Fruit fly (Drosophila melanogaster) whole organism, embryonic: ENCODE results near the gene CG42827.

Experiments used
- Antp ChIP-seq: fragments of 200-800 bp; sonication (Bioruptor generic); optimal IDR thresholded peaks from 3 replicates; lab custom pipeline; 2016; ENCODE audit warnings: missing biosample characterization, missing genetic modification characterization
- Awh ChIP-seq: fragments of 200-800 bp; sonication (Bioruptor generic); IDR thresholded peaks from 2 replicates; pipeline ENCODE4, ENCODE4 v1.3.6; 2022; ENCODE audit warnings: missing biosample characterization, missing genetic modification characterization
- B-H1 ChIP-seq: fragments of 200-800 bp; sonication (Bioruptor generic); IDR thresholded peaks from 3 replicates; pipeline ENCODE4 v1.3.6; 2022; ENCODE audit warnings: missing biosample characterization, missing genetic modification characterization
- Blimp-1 ChIP-seq: fragments of 200-800 bp; sonication (Bioruptor generic); optimal IDR thresholded peaks from 3 replicates; lab custom pipeline; 2018; ENCODE audit warnings: missing biosample characterization, missing genetic modification characterization, mild to moderate bottlenecking, moderate library complexity, missing genetic modification reagents
- CG10147 ChIP-seq: fragments of 200-800 bp; sonication (Bioruptor generic); optimal IDR thresholded peaks from 2 replicates; lab custom pipeline; 2019; ENCODE audit warnings: missing biosample characterization, mild to moderate bottlenecking, missing genetic modification characterization, moderate library complexity
- CG15696 ChIP-seq: fragments of 200-800 bp; sonication (Bioruptor generic); optimal IDR thresholded peaks from 2 replicates; lab custom pipeline; 2019; ENCODE audit warnings: missing biosample characterization, mild to moderate bottlenecking, missing genetic modification characterization, moderate library complexity
- CG17186 ChIP-seq: fragments of 200-800 bp; sonication (Bioruptor generic); optimal IDR thresholded peaks from 3 replicates; lab custom pipeline; 2017; ENCODE audit warnings: missing biosample characterization, missing genetic modification reagents, missing genetic modification characterization
- CG17612 ChIP-seq: fragments of 200-800 bp; sonication (Bioruptor generic); IDR thresholded peaks from 2 replicates; pipeline ENCODE4 v1.3.6; 2022; ENCODE audit warnings: missing biosample characterization, missing genetic modification characterization
- CG2120 ChIP-seq: fragments of 200-800 bp; sonication (Bioruptor generic); optimal IDR thresholded peaks from 3 replicates; lab custom pipeline; 2016; ENCODE audit warnings: missing biosample characterization, missing genetic modification characterization
- CG31365 ChIP-seq: fragments of 200-800 bp; sonication (Bioruptor generic); optimal IDR thresholded peaks from 2 replicates; lab custom pipeline; 2018; ENCODE audit warnings: missing biosample characterization, mild to moderate bottlenecking, missing genetic modification characterization
- CG31388 ChIP-seq: fragments of 200-800 bp; sonication (Bioruptor generic); optimal IDR thresholded peaks from 2 replicates; lab custom pipeline; 2016; ENCODE audit warnings: missing biosample characterization, missing genetic modification characterization
- CG3281 ChIP-seq: fragments of 200-800 bp; sonication (Bioruptor generic); optimal IDR thresholded peaks from 3 replicates; lab custom pipeline; 2017; ENCODE audit warnings: missing biosample characterization, mild to moderate bottlenecking, missing genetic modification characterization
- CG4424 ChIP-seq: fragments of 200-800 bp; sonication (Bioruptor generic); optimal IDR thresholded peaks from 3 replicates; lab custom pipeline; 2016; ENCODE audit warnings: missing biosample characterization, missing genetic modification characterization
- CG4854 ChIP-seq: fragments of 200-800 bp; sonication (Bioruptor generic); optimal IDR thresholded peaks from 2 replicates; lab custom pipeline; 2016; ENCODE audit warnings: missing biosample characterization, missing genetic modification characterization, inconsistent platforms
- CG6254 ChIP-seq: fragments of 200-800 bp; sonication (Bioruptor generic); optimal IDR thresholded peaks from 3 replicates; lab custom pipeline; 2017; ENCODE audit warnings: mild to moderate bottlenecking, missing biosample characterization, missing genetic modification reagents, missing genetic modification characterization
- CG7839 ChIP-seq: fragments of 200-800 bp; sonication (Bioruptor generic); optimal IDR thresholded peaks from 3 replicates; lab custom pipeline; 2018; ENCODE audit warnings: missing biosample characterization, mild to moderate bottlenecking, missing genetic modification characterization, moderate library complexity
- CG8944 ChIP-seq: fragments of 200-800 bp; sonication (Bioruptor generic); optimal IDR thresholded peaks from 3 replicates; lab custom pipeline; 2016; ENCODE audit warnings: missing biosample characterization, missing genetic modification characterization
- Dip2 ChIP-seq: fragments of 200-800 bp; sonication (Bioruptor generic); IDR thresholded peaks from 2 replicates; pipeline ENCODE4 v1.3.6; 2022; ENCODE audit warnings: missing biosample characterization, missing genetic modification characterization
- Dip3 ChIP-seq: fragments of 200-800 bp; sonication (Bioruptor generic); optimal IDR thresholded peaks from 3 replicates; lab custom pipeline; 2016; ENCODE audit warnings: missing biosample characterization, missing genetic modification characterization
- Dll ChIP-seq: fragments of 200-800 bp; sonication (Bioruptor generic); IDR thresholded peaks from 4 replicates; pipeline ENCODE4 v1.3.6; 2022; ENCODE audit warnings: missing biosample characterization, missing genetic modification characterization; ENCODE audit not compliant: partially characterized antibody
- H15 ChIP-seq: fragments of 200-800 bp; sonication (Bioruptor generic); IDR thresholded peaks from 3 replicates; pipeline ENCODE4 v1.3.6; 2022; ENCODE audit warnings: missing biosample characterization, missing genetic modification characterization
- HLH4C ChIP-seq: fragments of 200-800 bp; sonication (Bioruptor generic); IDR thresholded peaks from 3 replicates; pipeline ENCODE4 v1.3.6; 2022; ENCODE audit warnings: missing biosample characterization, missing genetic modification characterization; ENCODE audit not compliant: partially characterized antibody
- HLH54F ChIP-seq: fragments of 200-800 bp; sonication (Bioruptor generic); optimal IDR thresholded peaks from 3 replicates; lab custom pipeline; 2016; ENCODE audit warnings: missing biosample characterization, missing genetic modification characterization
- NfI ChIP-seq: fragments of 200-800 bp; sonication (Bioruptor generic); optimal IDR thresholded peaks from 3 replicates; lab custom pipeline; 2018; ENCODE audit warnings: missing biosample characterization, mild to moderate bottlenecking, missing genetic modification characterization, moderate library complexity
- Side ChIP-seq: fragments of 200-800 bp; sonication (Bioruptor generic); optimal IDR thresholded peaks from 2 replicates; lab custom pipeline; 2016; ENCODE audit warnings: missing biosample characterization, missing genetic modification characterization
- Spps ChIP-seq: fragments of 200-800 bp; sonication (Bioruptor generic); optimal IDR thresholded peaks from 2 replicates; lab custom pipeline; 2018; ENCODE audit warnings: missing biosample characterization, mild to moderate bottlenecking, missing genetic modification characterization
- Stat92E ChIP-seq, 3 experiments: fragments of >200 bp in 2 of 3; fragments of 200-800 bp in 1 of 3; sonication (Bioruptor generic) in 1 of 3; optimal IDR thresholded peaks; 2 replicates each; lab custom pipeline; 2017 to 2019; ENCODE audit warnings: missing biosample characterization in 3 of 3, missing genetic modification characterization in 3 of 3, mild to moderate bottlenecking in 1 of 3, moderate library complexity in 1 of 3
- Usf ChIP-seq: fragments of 200-800 bp; sonication (Bioruptor generic); optimal IDR thresholded peaks from 2 replicates; lab custom pipeline; 2017; ENCODE audit warnings: missing genotype, missing biosample characterization, missing genetic modification characterization
- Xbp1 ChIP-seq: fragments of 200-800 bp; sonication (Bioruptor generic); optimal IDR thresholded peaks from 3 replicates; lab custom pipeline; 2016; ENCODE audit warnings: missing biosample characterization, mild to moderate bottlenecking, missing genetic modification characterization
- ab ChIP-seq: fragments of 200-800 bp; sonication (Bioruptor generic); optimal IDR thresholded peaks from 2 replicates; lab custom pipeline; 2016; ENCODE audit warnings: missing biosample characterization, missing genetic modification characterization
- cato ChIP-seq: fragments of 200-800 bp; sonication (Bioruptor generic); optimal IDR thresholded peaks from 2 replicates; lab custom pipeline; 2016; ENCODE audit warnings: missing biosample characterization, missing genetic modification characterization, borderline replicate concordance
- corto ChIP-seq: fragments of 200-800 bp; sonication (Bioruptor generic); optimal IDR thresholded peaks from 2 replicates; lab custom pipeline; 2016; ENCODE audit warnings: missing biosample characterization, mild to moderate bottlenecking, missing genetic modification characterization, moderate library complexity
- dan ChIP-seq: fragments of 200-800 bp; sonication (Bioruptor generic); IDR thresholded peaks from 2 replicates; pipeline ENCODE4 v1.3.6; 2022; ENCODE audit warnings: missing biosample characterization, missing genetic modification characterization
- danr ChIP-seq: fragments of 200-800 bp; sonication (Bioruptor generic); IDR thresholded peaks from 2 replicates; pipeline ENCODE4 v1.3.6; 2022; ENCODE audit warnings: missing biosample characterization, missing genetic modification characterization
- dysf ChIP-seq: fragments of 200-800 bp; sonication (Bioruptor generic); IDR thresholded peaks from 3 replicates; pipeline ENCODE4 v1.3.6; 2022; ENCODE audit warnings: missing biosample characterization, missing genetic modification characterization
- ems ChIP-seq: fragments of 200-800 bp; sonication (Bioruptor generic); optimal IDR thresholded peaks from 3 replicates; lab custom pipeline; 2016; ENCODE audit warnings: missing biosample characterization, missing genetic modification characterization
- gcm ChIP-seq: fragments of 200-800 bp; sonication (Bioruptor generic); optimal IDR thresholded peaks from 2 replicates; lab custom pipeline; 2019; ENCODE audit warnings: missing biosample characterization, mild to moderate bottlenecking, missing genetic modification characterization, moderate library complexity
- gsb-n ChIP-seq: fragments of 200-800 bp; sonication (Bioruptor generic); optimal IDR thresholded peaks from 3 replicates; lab custom pipeline; 2018; ENCODE audit warnings: missing biosample characterization, mild to moderate bottlenecking, missing genetic modification characterization
- gt ChIP-seq: fragments of 200-800 bp; sonication (Bioruptor generic); IDR thresholded peaks from 2 replicates; pipeline ENCODE4 v1.3.6; 2022; ENCODE audit warnings: missing biosample characterization, missing genetic modification characterization
- hbn ChIP-seq: fragments of 200-800 bp; sonication (Bioruptor generic); IDR thresholded peaks from 2 replicates; pipeline ENCODE4 v1.3.6; 2022; ENCODE audit warnings: missing biosample characterization, missing genetic modification characterization; ENCODE audit not compliant: partially characterized antibody
- ind ChIP-seq: fragments of 200-800 bp; sonication (Bioruptor generic); optimal IDR thresholded peaks from 3 replicates; lab custom pipeline; 2016; ENCODE audit warnings: missing biosample characterization, missing genetic modification characterization
- lola ChIP-seq, 3 experiments: fragments of >200 bp in 2 of 3; fragments of 200-800 bp in 1 of 3; sonication (Bioruptor generic) in 1 of 3; optimal IDR thresholded peaks; 2 replicates each; lab custom pipeline; 2017 to 2019; ENCODE audit warnings: missing biosample characterization in 3 of 3, missing genetic modification characterization in 3 of 3, mild to moderate bottlenecking in 1 of 3, moderate library complexity in 1 of 3
- pb ChIP-seq: fragments of 200-800 bp; sonication (Bioruptor generic); optimal IDR thresholded peaks from 3 replicates; lab custom pipeline; 2016; ENCODE audit warnings: missing biosample characterization, missing genetic modification characterization
- pho ChIP-seq: fragments of 200-800 bp; sonication (Bioruptor generic); optimal IDR thresholded peaks from 2 replicates; lab custom pipeline; 2016; ENCODE audit warnings: missing biosample characterization, missing genetic modification characterization
- sna ChIP-seq: fragments of 200-800 bp; sonication (Bioruptor generic); IDR thresholded peaks from 2 replicates; pipeline ENCODE4 v1.3.6; 2022; ENCODE audit warnings: missing biosample characterization, missing genetic modification characterization; ENCODE audit not compliant: partially characterized antibody
- so ChIP-seq: fragments of 200-800 bp; sonication (Bioruptor generic); IDR thresholded peaks from 3 replicates; pipeline ENCODE4 v1.3.6; 2022; ENCODE audit warnings: missing biosample characterization, missing genetic modification characterization
- tin ChIP-seq: fragments of 200-800 bp; sonication (Bioruptor generic); optimal IDR thresholded peaks from 3 replicates; lab custom pipeline; 2016; ENCODE audit warnings: missing biosample characterization, missing genetic modification characterization
- twi ChIP-seq: fragments of 200-800 bp; optimal IDR thresholded peaks from 2 replicates; lab custom pipeline; 2019; ENCODE audit warnings: missing biosample characterization, mild to moderate bottlenecking, missing genetic modification characterization, moderate library complexity
- wek ChIP-seq: fragments of 200-800 bp; sonication (Bioruptor generic); optimal IDR thresholded peaks from 3 replicates; lab custom pipeline; 2018; ENCODE audit warnings: missing biosample characterization, mild to moderate bottlenecking, missing genetic modification characterization, moderate library complexity
- zf30C ChIP-seq: fragments of 200-800 bp; sonication (Bioruptor generic); optimal IDR thresholded peaks from 3 replicates; lab custom pipeline; 2018; ENCODE audit warnings: missing biosample characterization, mild to moderate bottlenecking, missing genetic modification characterization

The CG42827 gene

DNA sequence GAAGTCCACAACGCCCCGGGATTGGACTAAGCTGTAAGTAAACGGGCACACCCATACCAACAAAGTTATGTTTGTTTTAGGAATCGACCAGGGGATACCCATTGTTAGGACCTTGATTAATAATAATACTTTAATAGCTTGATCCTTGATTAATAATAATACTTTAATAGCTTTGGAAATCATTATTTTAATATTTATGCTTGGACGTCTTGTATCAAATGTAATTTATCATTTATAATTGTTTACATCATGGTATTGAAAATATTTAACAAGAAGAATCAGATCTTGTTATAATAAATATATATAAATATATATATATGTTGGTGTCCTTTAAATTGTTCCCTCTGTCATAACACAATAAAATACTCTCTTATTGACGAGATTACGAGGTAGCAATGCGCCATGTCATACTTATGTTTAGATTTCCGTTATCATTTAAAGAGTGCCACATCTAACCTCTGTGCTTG lies 15.8 kb upstream of the CG42827 start (continued):
- TF ChIP-seq gcm (GFP tag; lab: Kevin White, UChicago): peak; percentile 85
- no peak for TF ChIP-seq HLH4C (GFP tag; lab: Robert Waterston, UW)
- peak in 1 of 3 experiments; percentile 90 for TF ChIP-seq lola (GFP tag; optimal IDR thresholded peaks at IDR 0.05; lab: Kevin White, UChicago)
- no peak for TF ChIP-seq Stat92E (GFP tag; optimal IDR thresholded peaks at IDR 0.05; lab: Kevin White, UChicago)
- TF ChIP-seq H15 (GFP tag; lab: Robert Waterston, UW): no peak
- no peak for TF ChIP-seq sna (GFP tag; lab: Robert Waterston, UW)
- no peak for TF ChIP-seq dan (GFP tag; lab: Robert Waterston, UW)
- peak; percentile 80 for TF ChIP-seq Blimp-1 (GFP tag; lab: Kevin White, UChicago)
- peak; percentile 59 for TF ChIP-seq CG3281 (GFP tag; lab: Kevin White, UChicago)
- TF ChIP-seq Antp (GFP tag; lab: Kevin White, UChicago): no peak
- TF ChIP-seq Usf (GFP tag; lab: Kevin White, UChicago): peak; percentile 74
- TF ChIP-seq dysf (GFP tag; lab: Robert Waterston, UW): peak; percentile 88
- TF ChIP-seq pb: no peak
- TF ChIP-seq CG10147 (GFP tag; lab: Kevin White, UChicago): peak; percentile 85
- no peak for TF ChIP-seq hbn (GFP tag; lab: Robert Waterston, UW)
- no peak for TF ChIP-seq Dip2 (GFP tag; lab: Robert Waterston, UW)
- TF ChIP-seq ems (GFP tag; lab: Kevin White, UChicago): no peak
- TF ChIP-seq gsb-n (tag; lab: Kevin White, UChicago): peak; percentile 81
- TF ChIP-seq Xbp1 (GFP tag; lab: Kevin White, UChicago): peak; percentile 82
- no peak for TF ChIP-seq zf30C (GFP tag; lab: Kevin White, UChicago)
- peak; percentile 39 for TF ChIP-seq ind (GFP tag; lab: Kevin White, UChicago)
- peak; percentile 92 for TF ChIP-seq CG7839 (tag; lab: Kevin White, UChicago)
- no peak for TF ChIP-seq Dip3 (GFP tag; lab: Kevin White, UChicago)
- TF ChIP-seq gt (GFP tag; lab: Robert Waterston, UW): 0 out of 2 replicates have a peak, but pooled peaks have one; percentile 35
- TF ChIP-seq CG31365 (tag; lab: Kevin White, UChicago): no peak
- TF ChIP-seq twi: peak; percentile 85
- TF ChIP-seq Awh: peak; percentile 71
- TF ChIP-seq CG15696 (tag; lab: Kevin White, UChicago): peak; percentile 54
- TF ChIP-seq danr (GFP tag; lab: Robert Waterston, UW): 0 out of 2 replicates have a peak, but pooled peaks have one; percentile 14
- peak; percentile 35 for TF ChIP-seq CG6254 (GFP tag; lab: Kevin White, UChicago)
- TF ChIP-seq CG4854 (GFP tag; lab: Kevin White, UChicago): no peak
- no peak for TF ChIP-seq wek (GFP tag; lab: Kevin White, UChicago)
- peak; percentile 33 for TF ChIP-seq CG4424 (GFP tag; lab: Kevin White, UChicago)
- no peak for TF ChIP-seq CG17612 (GFP tag; lab: Robert Waterston, UW)
- TF ChIP-seq B-H1 (GFP tag; lab: Robert Waterston, UW): peak; percentile 73
- TF ChIP-seq CG8944 (GFP tag; lab: Kevin White, UChicago): no peak
- no peak for TF ChIP-seq Dll (GFP tag; lab: Robert Waterston, UW)
- TF ChIP-seq HLH54F (GFP tag; lab: Kevin White, UChicago): no peak
- no peak for TF ChIP-seq CG17186 (GFP tag; lab: Kevin White, UChicago)
- TF ChIP-seq corto (GFP tag; lab: Kevin White, UChicago): no peak
- peak; percentile 68 for TF ChIP-seq cato
- no peak for TF ChIP-seq CG31388 (GFP tag; lab: Kevin White, UChicago)
- TF ChIP-seq Spps (tag; lab: Kevin White, UChicago): peak; percentile 18
- peak; percentile 62 for TF ChIP-seq tin (GFP tag; lab: Kevin White, UChicago)
- TF ChIP-seq ab (GFP tag; lab: Kevin White, UChicago): no peak
- TF ChIP-seq NfI (GFP tag; lab: Kevin White, UChicago): peak; percentile 85
- TF ChIP-seq pho (GFP tag; lab: Kevin White, UChicago): no peak
- no peak for TF ChIP-seq Side (GFP tag; lab: Kevin White, UChicago)
- TF ChIP-seq CG2120 (GFP tag; lab: Kevin White, UChicago): peak; percentile 65
- TF ChIP-seq so (GFP tag; lab: Robert Waterston, UW): peak; percentile 75; the same call in 2 of the 3 replicates
